Fruit fly (Drosophila melanogaster): ENCODE results near the gene ImpL2.

Gene ImpL2

DNA sequence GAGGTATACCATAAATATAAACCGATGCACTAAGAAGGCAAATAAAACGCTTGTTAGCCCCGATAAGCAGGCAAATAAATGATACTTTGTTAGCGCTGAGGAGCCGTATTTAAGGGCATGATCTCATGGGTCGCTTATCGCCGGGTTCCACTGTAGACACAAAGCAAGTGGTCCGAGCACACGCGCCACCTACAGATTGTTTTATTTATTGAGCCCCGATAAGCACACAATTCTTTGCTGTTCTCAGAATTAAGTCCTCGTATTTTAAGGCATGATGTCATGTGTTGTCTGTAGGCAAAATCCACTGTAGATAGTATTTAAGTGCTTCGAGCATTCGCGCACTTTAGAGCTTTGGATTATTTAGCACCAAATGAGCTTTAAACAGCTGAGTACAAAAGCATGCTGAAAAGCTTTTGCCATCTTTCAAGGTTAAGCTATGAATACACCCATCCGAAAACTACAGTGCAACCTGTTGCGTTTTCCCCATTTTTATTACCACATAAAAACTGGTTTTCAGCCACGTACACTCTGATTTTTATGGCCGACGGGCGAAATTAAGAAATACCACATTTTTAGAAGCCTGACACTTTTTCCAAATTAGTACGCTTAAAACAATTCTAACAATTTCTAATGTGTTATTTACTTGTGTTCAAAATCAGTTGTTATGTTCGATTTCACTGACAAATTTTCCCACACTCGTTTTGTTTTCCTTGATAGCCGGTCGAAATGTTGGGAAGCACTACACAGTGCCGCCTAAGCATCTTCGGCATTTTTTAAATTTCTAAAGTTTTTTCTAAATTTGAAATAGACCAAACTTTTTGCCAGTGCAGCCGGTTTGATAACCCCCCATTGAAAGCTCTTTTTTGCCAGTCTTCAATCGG is 3.7 kb upstream of the ImpL2 start, which contains the start of gene Sqor (continued):
- TF ChIP-seq CG17359 (tag; optimal IDR thresholded peaks at IDR 0.05): peak; percentile 86
- peak; percentile 77 for TF ChIP-seq CG16815 (GFP tag; optimal IDR thresholded peaks at IDR 0.05)
- TF ChIP-seq CG6254 (GFP tag; optimal IDR thresholded peaks at IDR 0.05): no peak
- TF ChIP-seq CG7556 (GFP tag; optimal IDR thresholded peaks at IDR 0.05): peak; percentile 95
- no peak for TF ChIP-seq Elba2 (GFP tag; optimal IDR thresholded peaks at IDR 0.05)
- peak; percentile 85 for TF ChIP-seq CG11504 (tag; optimal IDR thresholded peaks at IDR 0.05)
- TF ChIP-seq E2f1 (GFP tag; IDR thresholded peaks at IDR 0.05): peak; percentile 76
- peak; percentile 38; the same call in 1 of the 2 replicates for TF ChIP-seq Lim3 (GFP tag; IDR thresholded peaks at IDR 0.05)
- peak; percentile 91 for TF ChIP-seq ems (GFP tag; optimal IDR thresholded peaks at IDR 0.05)
- peak; percentile 68 for TF ChIP-seq Nf-YB (GFP tag; optimal IDR thresholded peaks at IDR 0.05)
- TF ChIP-seq bigmax (GFP tag; optimal IDR thresholded peaks at IDR 0.05): no peak
- TF ChIP-seq sim (GFP tag; IDR thresholded peaks at IDR 0.05): 0 out of 2 replicates have a peak, but pooled peaks have one; percentile 26
- TF ChIP-seq CG17612 (GFP tag; IDR thresholded peaks at IDR 0.05): peak; percentile 24; the same call in 1 of the 2 replicates
- TF ChIP-seq Usf (GFP tag; optimal IDR thresholded peaks at IDR 0.05): peak; percentile 71
- TF ChIP-seq CG12155 (GFP tag; optimal IDR thresholded peaks at IDR 0.05): peak; percentile 66
- peak; percentile 73 for TF ChIP-seq CrebB (tag; optimal IDR thresholded peaks at IDR 0.05)
- TF ChIP-seq CG32532 (GFP tag; IDR thresholded peaks at IDR 0.05): peak; percentile 85
- TF ChIP-seq CG11247 (GFP tag; IDR thresholded peaks at IDR 0.05): peak; percentile 74
- TF ChIP-seq HHEX (GFP tag; optimal IDR thresholded peaks at IDR 0.05): peak; percentile 82
- TF ChIP-seq NfI (GFP tag; optimal IDR thresholded peaks at IDR 0.05): peak; percentile 92
- TF ChIP-seq cato (GFP tag; optimal IDR thresholded peaks at IDR 0.05; ENCODE audit: borderline replicate concordance): peak; percentile 75
- peak; percentile 62; the same call in 1 of the 2 replicates for TF ChIP-seq dimm (GFP tag; IDR thresholded peaks at IDR 0.05)
- TF ChIP-seq CG10431 (GFP tag; optimal IDR thresholded peaks at IDR 0.05): no peak
- TF ChIP-seq CG30403 (GFP tag; optimal IDR thresholded peaks at IDR 0.05): peak; percentile 91
- TF ChIP-seq CG15601 (tag; optimal IDR thresholded peaks at IDR 0.05): peak; percentile 78
- no peak for TF ChIP-seq Vsx1 (GFP tag; optimal IDR thresholded peaks at IDR 0.05)
- TF ChIP-seq bowl (GFP tag; IDR thresholded peaks at IDR 0.05): peak; percentile 61
- TF ChIP-seq grn (GFP tag; optimal IDR thresholded peaks at IDR 0.05): peak; percentile 8
- TF ChIP-seq Rx (GFP tag; IDR thresholded peaks at IDR 0.05): peak; percentile 68
- TF ChIP-seq CG14050 (GFP tag; IDR thresholded peaks at IDR 0.05): peak; percentile 80
- TF ChIP-seq inv (GFP tag; IDR thresholded peaks at IDR 0.05; ENCODE audit: partially characterized antibody): no peak
- TF ChIP-seq CG1647 (GFP tag; optimal IDR thresholded peaks at IDR 0.05): peak; percentile 71
- peak; percentile 59 for TF ChIP-seq HLH3B (GFP tag; IDR thresholded peaks at IDR 0.05)
- TF ChIP-seq CG13775 (GFP tag; optimal IDR thresholded peaks at IDR 0.05): peak; percentile 81
- peak; percentile 98 for TF ChIP-seq ftz-f1 (GFP tag; optimal IDR thresholded peaks at IDR 0.05)
- TF ChIP-seq CG3847 (GFP tag; IDR thresholded peaks at IDR 0.05): peak; percentile 82
- TF ChIP-seq CG13296 (GFP tag; optimal IDR thresholded peaks at IDR 0.05): peak; percentile 93
- TF ChIP-seq ham (GFP tag; IDR thresholded peaks at IDR 0.05): peak; percentile 70; the same call in 1 of the 2 replicates
- TF ChIP-seq lmd (GFP tag; IDR thresholded peaks at IDR 0.05): peak; percentile 77
- TF ChIP-seq CG10543 (GFP tag; optimal IDR thresholded peaks at IDR 0.05): peak; percentile 92
- no peak for TF ChIP-seq h (optimal IDR thresholded peaks at IDR 0.05)
- peak; percentile 41 for TF ChIP-seq CG14965 (GFP tag; optimal IDR thresholded peaks at IDR 0.05; ENCODE audit: borderline replicate concordance)
- TF ChIP-seq CG5953 (GFP tag; IDR thresholded peaks at IDR 0.05): peak; percentile 51; the same call in 1 of the 2 replicates
- TF ChIP-seq CG34376 (GFP tag; optimal IDR thresholded peaks at IDR 0.05): peak; percentile 89
- TF ChIP-seq Fer2 (tag; optimal IDR thresholded peaks at IDR 0.05): peak; percentile 66
- TF ChIP-seq CG1792 (GFP tag; optimal IDR thresholded peaks at IDR 0.05): peak; percentile 85
- TF ChIP-seq lov (optimal IDR thresholded peaks at IDR 0.05): no peak
- peak; percentile 59; the same call in 1 of the 3 replicates for TF ChIP-seq lov (GFP tag; IDR thresholded peaks at IDR 0.05)
- TF ChIP-seq CG13287 (GFP tag; IDR thresholded peaks at IDR 0.05; ENCODE audit: partially characterized antibody): no peak

Data from whole organism, embryonic.